Fruit fly (Drosophila melanogaster) whole organism, adult: ENCODE results near the gene Nepl18.

Source experiments
- CG14711 ChIP-seq: fragments of 200-800 bp; sonication (Bioruptor generic); optimal IDR thresholded peaks from 2 replicates; lab custom pipeline; 2018; ENCODE audit warnings: missing biosample characterization, mild to moderate bottlenecking, missing genetic modification characterization, moderate library complexity
- CG7101 ChIP-seq: fragments of 200-800 bp; sonication (Bioruptor generic); optimal IDR thresholded peaks from 2 replicates; lab custom pipeline; 2018; ENCODE audit warnings: missing biosample characterization, mild to moderate bottlenecking, missing genetic modification characterization, moderate library complexity
- Mnt ChIP-seq: fragments of 200-800 bp; sonication (Bioruptor generic); optimal IDR thresholded peaks from 2 replicates; lab custom pipeline; 2016; ENCODE audit warnings: missing biosample characterization, mild to moderate bottlenecking, missing genetic modification characterization
- bab1 ChIP-seq: fragments of 200-800 bp; sonication (Bioruptor generic); optimal IDR thresholded peaks from 3 replicates; lab custom pipeline; 2019; ENCODE audit warnings: missing biosample characterization, mild to moderate bottlenecking, missing genetic modification characterization, moderate library complexity

- TF ChIP-seq bab1 (no peak), CG7101 (tag; lab: Kevin White, UChicago) (no peak), Mnt (GFP tag; lab: Kevin White, UChicago) (no peak), CG14711 (tag; lab: Kevin White, UChicago) (no peak)
These were observed 27.7 kb upstream of the Nepl18 start for dm6 chr3R:28847547-28848316.
